Worm (Caenorhabditis elegans) whole organism, L4/young adult: ENCODE measurements around the gene cyp-37B1.

Source experiments
- W03F9.2 ChIP-seq: fragments of 150-350 bp; optimal IDR thresholded peaks from 2 replicates; lab custom pipeline; 2014; ENCODE audit warnings: missing biosample characterization, missing genetic modification characterization
- him-1 ChIP-seq: sonication (generic microtip); optimal IDR thresholded peaks from 2 replicates; lab custom pipeline; 2016; ENCODE audit warnings: missing genotype, missing genetic modification reagents, missing genetic modification characterization, missing compliant biosample characterization

DNA sequence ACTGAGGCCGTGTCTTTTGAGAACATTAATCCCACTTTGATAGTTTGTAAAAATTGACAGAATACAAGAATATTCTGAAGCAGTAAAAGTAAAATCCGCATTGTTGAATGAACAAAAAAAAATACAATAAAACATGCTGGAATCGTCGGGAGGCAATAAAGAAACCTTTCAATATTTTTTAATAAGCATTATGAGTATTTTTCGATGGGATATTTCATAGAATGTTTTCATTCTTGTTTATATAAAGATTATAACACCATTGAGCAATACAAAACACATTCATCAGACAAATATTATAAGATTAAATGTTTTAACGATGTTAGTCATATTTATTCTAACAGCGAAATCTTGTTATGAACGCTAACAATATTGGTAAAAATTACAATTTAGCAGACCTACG, 24.2 kb upstream of the cyp-37B1 start, which contains the start of gene gcy-20:
- TF ChIP-seq W03F9.2 (tag; lab: Kevin White, UChicago), result no peak
- no peak for TF ChIP-seq him-1 (tag; lab: Kevin White, UChicago)
